Fruit fly (Drosophila melanogaster) ovary, adult (tissue): ENCODE results near the gene Elo68beta.

Source experiments
- CG17801 ChIP-seq: fragments of 200-800 bp; optimal IDR thresholded peaks from 2 replicates; lab custom pipeline; 2019; ENCODE audit warnings: missing biosample characterization, mild to moderate bottlenecking, missing genetic modification characterization, moderate library complexity; ENCODE audit not compliant: partially characterized antibody

The Elo68beta gene

dm6 chr3L:11102930-11103329 lies 1.4 kb upstream of the Elo68beta start, which contains the start of gene Elo68alpha:
TSS of gene Elo68alpha (minus strand) at chr3L:11103030.
- no peak for TF ChIP-seq CG17801 (GFP tag; lab: Kevin White, UChicago)

dm6 chr3L:11097982-11098663 lies 3.4 kb downstream of the Elo68beta start, which contains the start of the genes Irbp18 and APP-BP1:
TSS of gene Irbp18 (minus strand) at chr3L:11098186.
TSS of gene APP-BP1 (plus strand) at chr3L:11098412.
- peak; percentile 91 for TF ChIP-seq CG17801 (GFP tag; lab: Kevin White, UChicago)

- peak; percentile 92 for TF ChIP-seq CG17801 (GFP tag; lab: Kevin White, UChicago)
Measured at dm6 chr3L:11096195-11096908, 5.1 kb downstream of the Elo68beta start, which contains the start of the genes CG46439, Iyd and CG33947. TSS of gene CG46439 (minus strand) at chr3L:11096245. TSS of gene Iyd (minus strand) at chr3L:11096245. TSS of gene CG33947 (plus strand) at chr3L:11096496.

dm6 chr3L:11094279-11094678 lies 7.2 kb downstream of the Elo68beta start:
- no peak for TF ChIP-seq CG17801 (GFP tag; lab: Kevin White, UChicago)

- peak; percentile 54 for TF ChIP-seq CG17801 (GFP tag; lab: Kevin White, UChicago)
Measured at dm6 chr3L:11093046-11093520, 8.4 kb downstream of the Elo68beta start, which contains the start of gene JIL-1. TSS of gene JIL-1 (minus strand) at chr3L:11093193.

- no peak for TF ChIP-seq CG17801 (GFP tag; lab: Kevin White, UChicago)
Measured at dm6 chr3L:11092610-11092961, 8.9 kb downstream of the Elo68beta start.

dm6 chr3L:11091943-11092609 lies 9.4 kb downstream of the Elo68beta start:
- peak; percentile 56 for TF ChIP-seq CG17801 (GFP tag; lab: Kevin White, UChicago)

- peak; percentile 51 for TF ChIP-seq CG17801 (GFP tag; lab: Kevin White, UChicago)
Measured at dm6 chr3L:11089805-11090440, 11.6 kb downstream of the Elo68beta start.

dm6 chr3L:11085810-11086209 lies 15.7 kb downstream of the Elo68beta start:
- TF ChIP-seq CG17801 (GFP tag; lab: Kevin White, UChicago), result no peak

dm6 chr3L:11084557-11085231 lies 16.8 kb downstream of the Elo68beta start:
- TF ChIP-seq CG17801 (GFP tag; lab: Kevin White, UChicago), result peak; percentile 93

dm6 chr3L:11083605-11084004 lies 17.9 kb downstream of the Elo68beta start:
- TF ChIP-seq CG17801 (GFP tag; lab: Kevin White, UChicago), result peak; percentile 34

- TF ChIP-seq CG17801 (GFP tag; lab: Kevin White, UChicago), result no peak
Measured at dm6 chr3L:11074043-11074853, 27.2 kb downstream of the Elo68beta start, which contains the start of the genes Pfdn2 and Noc1. TSS of gene Pfdn2 (minus strand) at chr3L:11074388. TSS of gene Noc1 (plus strand) at chr3L:11074769.

- no peak for TF ChIP-seq CG17801 (GFP tag; lab: Kevin White, UChicago)
Measured at dm6 chr3L:11071057-11071456, 30.4 kb downstream of the Elo68beta start.
